Fruit fly (Drosophila melanogaster): ENCODE measurements around the gene eag.

The eag gene

dm6 chrX:15043013-15043699, 87.9 kb downstream of the eag start (continued):
- TF ChIP-seq tio (GFP tag; optimal IDR thresholded peaks at IDR 0.05) = peak; percentile 60
- TF ChIP-seq CG10462 (GFP tag; optimal IDR thresholded peaks at IDR 0.05) = peak; percentile 47
- peak; percentile 90 for TF ChIP-seq CG12236 (GFP tag; optimal IDR thresholded peaks at IDR 0.05)
- no peak for TF ChIP-seq Hr39 (optimal IDR thresholded peaks at IDR 0.05)
- peak; percentile 8; the same call in 1 of the 2 replicates for TF ChIP-seq CG14441 (GFP tag; IDR thresholded peaks at IDR 0.05)
- no peak for TF ChIP-seq CG4404 (GFP tag; IDR thresholded peaks at IDR 0.05)
- peak; percentile 75 for TF ChIP-seq Max (GFP tag; optimal IDR thresholded peaks at IDR 0.05)
- peak; percentile 60; the same call in 1 of the 2 replicates for TF ChIP-seq HLH3B (GFP tag; IDR thresholded peaks at IDR 0.05)
- TF ChIP-seq CG12391 (tag; optimal IDR thresholded peaks at IDR 0.05) = peak; percentile 68
- peak; percentile 90 for TF ChIP-seq CG1529 (GFP tag; optimal IDR thresholded peaks at IDR 0.05)
- TF ChIP-seq CG14014 (GFP tag; IDR thresholded peaks at IDR 0.05) = peak; percentile 84; the same call in 1 of the 2 replicates
- TF ChIP-seq CG7928 (GFP tag; optimal IDR thresholded peaks at IDR 0.05) = peak; percentile 61
- TF ChIP-seq CG8290 (GFP tag; optimal IDR thresholded peaks at IDR 0.05) = peak; percentile 55
- peak; percentile 93 for TF ChIP-seq CG8290 (tag; optimal IDR thresholded peaks at IDR 0.05)
- TF ChIP-seq CG4424 (GFP tag; optimal IDR thresholded peaks at IDR 0.05) = peak; percentile 67
- TF ChIP-seq zen (tag; optimal IDR thresholded peaks at IDR 0.05) = no peak
- peak; percentile 40; the same call in 1 of the 3 replicates for TF ChIP-seq Dbx (GFP tag; IDR thresholded peaks at IDR 0.05)
- peak; percentile 59 to 89 for TF ChIP-seq chif (GFP tag; optimal IDR thresholded peaks at IDR 0.05)
- TF ChIP-seq CG5180 (GFP tag; optimal IDR thresholded peaks at IDR 0.05) = peak; percentile 87
- no peak for TF ChIP-seq HmgD (GFP tag; optimal IDR thresholded peaks at IDR 0.05)
- TF ChIP-seq CG17385 (GFP tag; optimal IDR thresholded peaks at IDR 0.05) = peak; percentile 79
- TF ChIP-seq pan (optimal IDR thresholded peaks at IDR 0.05) = no peak
- peak in 1 of 2 experiments; percentile 83 for TF ChIP-seq pan (GFP tag; optimal IDR thresholded peaks at IDR 0.05 in 1 of 2, IDR thresholded peaks at IDR 0.05 in 1 of 2)
- TF ChIP-seq NC2β (GFP tag; optimal IDR thresholded peaks at IDR 0.05) = peak; percentile 88
- TF ChIP-seq corto (GFP tag; optimal IDR thresholded peaks at IDR 0.05) = peak; percentile 50
- peak; percentile 90 for TF ChIP-seq tup (GFP tag; optimal IDR thresholded peaks at IDR 0.05)
- TF ChIP-seq pnt (GFP tag; optimal IDR thresholded peaks at IDR 0.05) = peak; percentile 68
- 0 out of 2 replicates have a peak, but pooled peaks have one; percentile 37 for TF ChIP-seq toy (GFP tag; IDR thresholded peaks at IDR 0.05)
- TF ChIP-seq ttk (GFP tag; IDR thresholded peaks at IDR 0.05) = peak; percentile 12; the same call in 1 of the 2 replicates
- TF ChIP-seq CG7556 (GFP tag; optimal IDR thresholded peaks at IDR 0.05) = peak; percentile 80
- no peak for TF ChIP-seq CG14667 (GFP tag; IDR thresholded peaks at IDR 0.05)
- peak; percentile 45 to 77 for TF ChIP-seq Pdp1 (GFP tag; optimal IDR thresholded peaks at IDR 0.05)
- peak; percentile 87 for TF ChIP-seq stc (GFP tag; IDR thresholded peaks at IDR 0.05)
- peak; percentile 90 for TF ChIP-seq otp (GFP tag; IDR thresholded peaks at IDR 0.05)
- TF ChIP-seq CrebB (tag; optimal IDR thresholded peaks at IDR 0.05) = peak; percentile 91
- TF ChIP-seq CG18599 (GFP tag; optimal IDR thresholded peaks at IDR 0.05) = peak; percentile 89
- peak; percentile 89 for TF ChIP-seq CG1647 (GFP tag; optimal IDR thresholded peaks at IDR 0.05)
- TF ChIP-seq sim (GFP tag; IDR thresholded peaks at IDR 0.05) = peak; percentile 56; the same call in 1 of the 2 replicates
- TF ChIP-seq D19A (tag; optimal IDR thresholded peaks at IDR 0.05) = peak; percentile 51
- TF ChIP-seq caup (GFP tag; optimal IDR thresholded peaks at IDR 0.05; ENCODE audit: severe bottlenecking) = peak; percentile 90
- TF ChIP-seq trem (tag; optimal IDR thresholded peaks at IDR 0.05) = peak; percentile 42
- peak; percentile 60 for TF ChIP-seq Six4 (GFP tag; optimal IDR thresholded peaks at IDR 0.05)
- TF ChIP-seq CG7987 (GFP tag; optimal IDR thresholded peaks at IDR 0.05) = peak; percentile 95
- TF ChIP-seq CG9609 (GFP tag; optimal IDR thresholded peaks at IDR 0.05) = peak; percentile 47
- TF ChIP-seq jing (GFP tag; optimal IDR thresholded peaks at IDR 0.05) = peak; percentile 22
- peak; percentile 21 for TF ChIP-seq CG3995 (GFP tag; optimal IDR thresholded peaks at IDR 0.05)
- TF ChIP-seq CG6175 (GFP tag; IDR thresholded peaks at IDR 0.05) = no peak
- 0 out of 3 replicates have a peak, but pooled peaks have one; percentile 22 for TF ChIP-seq croc (GFP tag; conservative IDR thresholded peaks at IDR 0.05)
- TF ChIP-seq Opbp (GFP tag; IDR thresholded peaks at IDR 0.05; ENCODE audit: partially characterized antibody) = no peak
- TF ChIP-seq CG33557 (GFP tag; optimal IDR thresholded peaks at IDR 0.05) = peak; percentile 88
